Worm (Caenorhabditis elegans) whole organism, midembryonic: ENCODE results near the gene cyp-35A2.
"Not testable (repeated sequence)": the region's sequence is repeated elsewhere in the genome, so short reads cannot be mapped to it uniquely, and the experiment has no call there.

Source experiments
- cog-1 ChIP-seq: sonication (generic microtip); optimal IDR thresholded peaks from 2 replicates; lab custom pipeline; 2016; ENCODE audit warnings: missing genetic modification characterization, missing compliant biosample characterization
- flt-1 ChIP-seq: fragments of 200-800 bp; sonication (Bioruptor generic); IDR thresholded peaks from 2 replicates; pipeline ENCODE4 v1.3.6; 2022; ENCODE audit warnings: missing genetic modification characterization, missing compliant biosample characterization
- klf-2 ChIP-seq: fragments of 200-800 bp; sonication (Bioruptor generic); conservative IDR thresholded peaks from 2 replicates; pipeline ENCODE4 v1.3.6; 2022; ENCODE audit warnings: missing genetic modification reagents, missing genetic modification characterization, missing compliant biosample characterization
- med-1 ChIP-seq: sonication (generic microtip); optimal IDR thresholded peaks from 2 replicates; lab custom pipeline; 2017; ENCODE audit warnings: missing genetic modification characterization, mild to moderate bottlenecking, missing compliant biosample characterization, antibody characterized with exemption, missing genetic modification reagents; ENCODE audit not compliant: insufficient read depth
- ref-1 ChIP-seq: fragments of 200-800 bp; sonication (Bioruptor generic); conservative IDR thresholded peaks from 2 replicates; pipeline ENCODE4 v1.3.6; 2022; ENCODE audit warnings: missing genetic modification reagents, missing genetic modification characterization, missing compliant biosample characterization
- tab-1 ChIP-seq: fragments of 200-800 bp; sonication (Bioruptor generic); IDR thresholded peaks from 2 replicates; pipeline ENCODE4 v1.3.6; 2022; ENCODE audit warnings: missing genetic modification characterization, missing compliant biosample characterization
- ztf-23 ChIP-seq: fragments of 200-800 bp; sonication (Bioruptor generic); IDR thresholded peaks from 2 replicates; pipeline ENCODE4 v1.3.6; 2022; ENCODE audit warnings: missing genetic modification reagents, missing genetic modification characterization, missing compliant biosample characterization

DNA sequence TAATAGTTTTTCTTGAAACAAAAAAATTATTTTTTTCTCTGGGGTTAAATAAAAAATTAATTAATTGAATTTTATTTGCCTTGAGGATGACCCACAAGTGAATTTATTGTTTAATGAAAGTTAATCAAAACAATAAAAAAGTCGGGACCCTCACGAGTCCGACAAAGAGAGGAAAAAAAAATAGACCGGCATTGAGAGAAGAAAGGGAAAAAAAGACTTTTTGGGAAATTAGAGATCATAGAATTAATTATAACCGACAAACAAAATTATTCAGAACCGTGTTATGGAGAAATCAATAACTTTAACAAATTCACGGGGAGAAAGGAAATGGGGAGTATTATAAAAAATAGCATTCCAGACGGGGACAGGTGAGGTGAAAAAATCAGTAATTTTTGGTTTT is 26.8 kb downstream of the cyp-35A2 start, which contains the start of gene F10G2.7:
- not testable (repeated sequence) for TF ChIP-seq klf-2 (GFP tag; lab: Robert Waterston, UW); flt-1 (GFP tag; lab: Robert Waterston, UW); ref-1; cog-1 (tag; lab: Kevin White, UChicago); tab-1 (GFP tag; lab: Robert Waterston, UW); med-1 (GFP tag; lab: Kevin White, UChicago); ztf-23 (GFP tag; lab: Robert Waterston, UW)
